Worm (Caenorhabditis elegans) whole organism, L4 larva: ENCODE measurements around the gene bre-1.

Experiments used
- D1046.2 ChIP-seq: fragments of 200-800 bp; sonication (Bioruptor generic); IDR thresholded peaks from 2 replicates; pipeline ENCODE4 v1.3.6; 2022; ENCODE audit warnings: missing genetic modification characterization, missing compliant biosample characterization
- F10B5.3 ChIP-seq: sonication (generic microtip); optimal IDR thresholded peaks from 2 replicates; lab custom pipeline; 2016; ENCODE audit warnings: mild to moderate bottlenecking, missing genetic modification characterization, missing compliant biosample characterization
- F49E8.2 ChIP-seq: sonication (generic microtip); optimal IDR thresholded peaks from 2 replicates; lab custom pipeline; 2016; ENCODE audit warnings: missing compliant biosample characterization, mild to moderate bottlenecking, missing genetic modification characterization, borderline replicate concordance
- T20F7.1 ChIP-seq: fragments of 200-800 bp; sonication (Bioruptor generic); optimal IDR thresholded peaks from 2 replicates; lab custom pipeline; 2018; ENCODE audit warnings: mild to moderate bottlenecking, missing genetic modification characterization, missing compliant biosample characterization
- Y48G9A.11 ChIP-seq: fragments of 200-800 bp; sonication (Bioruptor generic); IDR thresholded peaks from 2 replicates; pipeline ENCODE4 v1.3.6; 2022; ENCODE audit warnings: missing genetic modification reagents, missing genetic modification characterization, missing compliant biosample characterization
- Y75B8A.6 ChIP-seq: fragments of 200-800 bp; sonication (Bioruptor generic); IDR thresholded peaks from 2 replicates; pipeline ENCODE4 v1.3.6; 2022; ENCODE audit warnings: missing genetic modification reagents, missing genetic modification characterization, missing compliant biosample characterization
- ZK337.2 ChIP-seq: fragments of 200-800 bp; sonication (Bioruptor generic); IDR thresholded peaks from 2 replicates; pipeline ENCODE4 v1.3.6; 2022; ENCODE audit warnings: missing genetic modification reagents, missing genetic modification characterization, missing compliant biosample characterization
- aha-1 ChIP-seq: fragments of 150-350 bp; peaks from one replicate; lab custom pipeline; 2014; ENCODE audit warnings: missing biosample characterization, missing genetic modification characterization
- attf-4 ChIP-seq: sonication (generic microtip); optimal IDR thresholded peaks from 3 replicates; lab custom pipeline; 2017; ENCODE audit warnings: missing biosample characterization, missing genetic modification characterization
- ceh-44 ChIP-seq: fragments of 200-800 bp; sonication (Bioruptor generic); IDR thresholded peaks from 2 replicates; pipeline ENCODE4 v1.3.6; 2022; ENCODE audit warnings: missing genetic modification reagents, missing genetic modification characterization, missing compliant biosample characterization
- ceh-62 ChIP-seq: sonication (generic microtip); optimal IDR thresholded peaks from 2 replicates; lab custom pipeline; 2017; ENCODE audit warnings: missing biosample characterization, missing genetic modification characterization
- cey-2 ChIP-seq: sonication (generic microtip); optimal IDR thresholded peaks from 3 replicates; lab custom pipeline; 2017; ENCODE audit warnings: missing genetic modification characterization, mild to moderate bottlenecking, missing compliant biosample characterization, antibody characterized with exemption, borderline replicate concordance; ENCODE audit not compliant: insufficient read depth
- daf-16 ChIP-seq, 3 experiments: sonication (generic microtip); optimal IDR thresholded peaks; 2 replicates each; lab custom pipeline; 2016 to 2017; ENCODE audit warnings: missing genetic modification characterization in 3 of 3, missing genetic modification reagents in 3 of 3, mild to moderate bottlenecking in 2 of 3, missing compliant biosample characterization in 2 of 3, missing biosample characterization in 1 of 3, moderate library complexity in 1 of 3
- dmd-8 ChIP-seq: fragments of 200-800 bp; sonication (Bioruptor generic); IDR thresholded peaks from 2 replicates; pipeline ENCODE4 v1.3.6; 2022; ENCODE audit warnings: missing genetic modification characterization, missing compliant biosample characterization
- dmd-9 ChIP-seq: fragments of 200-800 bp; sonication (Bioruptor generic); IDR thresholded peaks from 2 replicates; pipeline ENCODE4 v1.3.6; 2022; ENCODE audit warnings: missing genetic modification reagents, missing genetic modification characterization, missing compliant biosample characterization
- duxl-1 ChIP-seq: sonication (generic microtip); optimal IDR thresholded peaks from 2 replicates; lab custom pipeline; 2016; ENCODE audit warnings: mild to moderate bottlenecking, missing genetic modification characterization, moderate library complexity, missing compliant biosample characterization; ENCODE audit not compliant: poor library complexity
- dve-1 ChIP-seq: sonication (generic microtip); optimal IDR thresholded peaks from 2 replicates; lab custom pipeline; 2017; ENCODE audit warnings: antibody characterized with exemption, mild to moderate bottlenecking, missing genetic modification characterization, missing compliant biosample characterization; ENCODE audit not compliant: insufficient read depth
- egl-27 ChIP-seq: sonication (generic microtip); optimal IDR thresholded peaks from 3 replicates; lab custom pipeline; 2017; ENCODE audit warnings: missing biosample characterization, missing genetic modification reagents, missing genetic modification characterization
- fkh-10 ChIP-seq: fragments of 150-350 bp; optimal IDR thresholded peaks from 2 replicates; lab custom pipeline; 2014; ENCODE audit warnings: missing biosample characterization, missing genetic modification reagents, missing genetic modification characterization
- gei-8 ChIP-seq: fragments of 200-800 bp; sonication (Bioruptor generic); optimal IDR thresholded peaks from 2 replicates; lab custom pipeline; 2018; ENCODE audit warnings: mild to moderate bottlenecking, missing genetic modification characterization, missing compliant biosample characterization
- hlh-11 ChIP-seq: fragments of 200-800 bp; sonication (Bioruptor generic); optimal IDR thresholded peaks from 2 replicates; lab custom pipeline; 2018; ENCODE audit warnings: mild to moderate bottlenecking, missing genetic modification characterization, missing compliant biosample characterization
- hlh-30 ChIP-seq: sonication (generic microtip); optimal IDR thresholded peaks from 2 replicates; lab custom pipeline; 2017; ENCODE audit warnings: antibody characterized with exemption, mild to moderate bottlenecking, missing genetic modification characterization, missing compliant biosample characterization; ENCODE audit not compliant: insufficient read depth
- hmg-1.1 ChIP-seq: fragments of 200-800 bp; sonication (Bioruptor generic); IDR thresholded peaks from 2 replicates; pipeline ENCODE4 v1.3.6; 2022; ENCODE audit warnings: missing genetic modification reagents, missing genetic modification characterization, missing compliant biosample characterization
- lim-7 ChIP-seq: fragments of 200-800 bp; sonication (Bioruptor generic); IDR thresholded peaks from 2 replicates; pipeline ENCODE4 v1.3.6; 2022; ENCODE audit warnings: missing genetic modification characterization, missing compliant biosample characterization
- lin-1 ChIP-seq: fragments of 200-800 bp; sonication (Bioruptor generic); IDR thresholded peaks from 2 replicates; pipeline ENCODE4 v1.3.6; 2022; ENCODE audit warnings: missing genetic modification reagents, missing genetic modification characterization, missing compliant biosample characterization
- lin-13 ChIP-seq: fragments of 150-350 bp; optimal IDR thresholded peaks from 2 replicates; lab custom pipeline; 2014; ENCODE audit warnings: missing biosample characterization, missing genetic modification reagents, missing genetic modification characterization
- lin-38 ChIP-seq: fragments of 200-800 bp; sonication (Bioruptor generic); IDR thresholded peaks from 2 replicates; pipeline ENCODE4 v1.3.6; 2022; ENCODE audit warnings: missing genetic modification reagents, missing genetic modification characterization, missing compliant biosample characterization
- lin-39 ChIP-seq: fragments of 150-350 bp; optimal IDR thresholded peaks from 2 replicates; lab custom pipeline; 2014; ENCODE audit warnings: missing biosample characterization, missing genetic modification reagents, missing genetic modification characterization
- lir-3 ChIP-seq: sonication (generic microtip); optimal IDR thresholded peaks from 2 replicates; lab custom pipeline; 2016; ENCODE audit warnings: mild to moderate bottlenecking, missing genetic modification characterization, missing compliant biosample characterization
- lsy-2 ChIP-seq, 2 experiments: fragments of 150-350 bp in 1 of 2; sonication (generic microtip) in 1 of 2; optimal IDR thresholded peaks; 2 replicates each; lab custom pipeline; 2014 to 2017; ENCODE audit warnings: missing biosample characterization in 2 of 2, missing genetic modification characterization in 2 of 2
- madf-9 ChIP-seq: fragments of 200-800 bp; sonication (Bioruptor generic); conservative IDR thresholded peaks from 2 replicates; pipeline ENCODE4 v1.3.6; 2022; ENCODE audit warnings: missing genetic modification reagents, missing genetic modification characterization, missing compliant biosample characterization
- mxl-2 ChIP-seq: fragments of 200-800 bp; sonication (Bioruptor generic); conservative IDR thresholded peaks from 2 replicates; pipeline ENCODE4 v1.3.6; 2022; ENCODE audit warnings: missing genetic modification reagents, missing genetic modification characterization, missing compliant biosample characterization
- nhr-10 ChIP-seq: fragments of 150-350 bp; optimal IDR thresholded peaks from 2 replicates; lab custom pipeline; 2014; ENCODE audit warnings: missing biosample characterization, missing genetic modification characterization
- nhr-111 ChIP-seq: fragments of 200-800 bp; sonication (Bioruptor generic); optimal IDR thresholded peaks from 2 replicates; lab custom pipeline; 2018; ENCODE audit warnings: mild to moderate bottlenecking, missing genetic modification characterization, missing compliant biosample characterization
- nhr-237 ChIP-seq: sonication (generic microtip); optimal IDR thresholded peaks from 2 replicates; lab custom pipeline; 2017; ENCODE audit warnings: missing biosample characterization, missing genetic modification characterization
- nhr-48 ChIP-seq: sonication (generic microtip); optimal IDR thresholded peaks from 2 replicates; lab custom pipeline; 2016; ENCODE audit warnings: mild to moderate bottlenecking, missing genetic modification characterization, missing compliant biosample characterization
- nhr-6 ChIP-seq: fragments of 150-350 bp; optimal IDR thresholded peaks from 2 replicates; lab custom pipeline; 2014; ENCODE audit warnings: missing biosample characterization, missing genetic modification characterization
- nhr-77 ChIP-seq: fragments of 150-350 bp; optimal IDR thresholded peaks from 2 replicates; lab custom pipeline; 2014; ENCODE audit warnings: missing biosample characterization, missing genetic modification characterization
- pqm-1 ChIP-seq: sonication (generic microtip); optimal IDR thresholded peaks from 2 replicates; lab custom pipeline; 2017; ENCODE audit warnings: missing biosample characterization, missing genetic modification characterization
- saeg-2 ChIP-seq: fragments of 200-800 bp; sonication (Bioruptor generic); IDR thresholded peaks from 2 replicates; pipeline ENCODE4 v1.3.6; 2022; ENCODE audit warnings: missing genetic modification reagents, missing genetic modification characterization, missing compliant biosample characterization
- sdz-12 ChIP-seq: fragments of 200-800 bp; sonication (Bioruptor generic); optimal IDR thresholded peaks from 2 replicates; lab custom pipeline; 2018; ENCODE audit warnings: mild to moderate bottlenecking, missing genetic modification characterization, missing compliant biosample characterization
- skn-1 ChIP-seq: fragments of 150-350 bp; optimal IDR thresholded peaks from 2 replicates; lab custom pipeline; 2014; ENCODE audit warnings: missing biosample characterization, missing genetic modification characterization
- snpc-4 ChIP-seq: fragments of 150-350 bp; optimal IDR thresholded peaks from 2 replicates; lab custom pipeline; 2014; ENCODE audit warnings: missing biosample characterization, missing genetic modification characterization
- unc-39 ChIP-seq: sonication (generic microtip); optimal IDR thresholded peaks from 2 replicates; lab custom pipeline; 2017; ENCODE audit warnings: missing biosample characterization, missing genetic modification characterization
- unc-62 ChIP-seq, 3 experiments: fragments of 150-350 bp in 1 of 3; sonication (generic microtip); optimal IDR thresholded peaks in 2 of 3; peaks in 1 of 3; 1 replicate in 1 of 3; 2 replicates in 2 of 3; lab custom pipeline; 2014 to 2017; ENCODE audit warnings: missing biosample characterization in 3 of 3, missing genetic modification characterization in 3 of 3, missing genetic modification reagents in 3 of 3, missing genotype in 1 of 3
- zfp-3 ChIP-seq: fragments of 200-800 bp; sonication (Bioruptor generic); conservative IDR thresholded peaks from 2 replicates; pipeline ENCODE4 v1.3.6; 2022; ENCODE audit warnings: missing genetic modification reagents, missing genetic modification characterization, missing compliant biosample characterization
- zip-2 ChIP-seq: fragments of 150-350 bp; optimal IDR thresholded peaks from 2 replicates; lab custom pipeline; 2014; ENCODE audit warnings: missing biosample characterization, missing genetic modification characterization

bre-1 gene

ce11 chrIV:8949078-8950039 is 37.7 kb upstream of the bre-1 start (continued):
- TF ChIP-seq T20F7.1 (GFP tag; lab: Kevin White, UChicago) (peak; percentile 60), lin-38 (GFP tag; lab: Robert Waterston, UW) (no peak), lin-13 (GFP tag; lab: Kevin White, UChicago) (peak; percentile 39), nhr-111 (GFP tag; lab: Kevin White, UChicago) (no peak), skn-1 (no peak), saeg-2 (GFP tag; lab: Robert Waterston, UW) (no peak), aha-1 (tag; lab: Kevin White, UChicago) (no peak), madf-9 (GFP tag; lab: Robert Waterston, UW) (0 out of 2 replicates have a peak, but pooled peaks have one; percentile 24), hlh-11 (tag; lab: Kevin White, UChicago) (peak; percentile 95), fkh-10 (GFP tag; lab: Kevin White, UChicago) (no peak), zip-2 (tag; lab: Kevin White, UChicago) (no peak), hlh-30 (tag; lab: Kevin White, UChicago) (peak; percentile 97), attf-4 (tag; lab: Kevin White, UChicago) (no peak), nhr-237 (tag; lab: Kevin White, UChicago) (no peak), lim-7 (no peak), daf-16 (GFP tag; optimal IDR thresholded peaks at IDR 0.05; lab: Kevin White, UChicago) (no peak), daf-16 (tag; optimal IDR thresholded peaks at IDR 0.05; lab: Kevin White, UChicago) (no peak), D1046.2 (no peak), nhr-77 (tag; lab: Kevin White, UChicago) (peak; percentile 59), hmg-1.1 (GFP tag; lab: Robert Waterston, UW) (peak; percentile 45; the same call in 1 of the 2 replicates), snpc-4 (no peak), Y75B8A.6 (no peak), dmd-8 (GFP tag; lab: Robert Waterston, UW) (no peak), lin-1 (GFP tag; lab: Robert Waterston, UW) (no peak), lin-39 (tag; lab: Kevin White, UChicago) (no peak), ceh-62 (tag; lab: Kevin White, UChicago) (no peak), nhr-48 (tag; lab: Kevin White, UChicago) (peak; percentile 73), lsy-2 (tag; optimal IDR thresholded peaks at IDR 0.05; lab: Kevin White, UChicago) (peak in 1 of 2 experiments; percentile 82), unc-39 (tag; lab: Kevin White, UChicago) (no peak), dve-1 (peak; percentile 87), mxl-2 (GFP tag; lab: Robert Waterston, UW) (peak; percentile 73; the same call in 1 of the 2 replicates), Y48G9A.11 (GFP tag; lab: Robert Waterston, UW) (no peak), ceh-44 (no peak), F10B5.3 (no peak), ZK337.2 (no peak), lir-3 (tag; lab: Kevin White, UChicago) (no peak), cey-2 (peak; percentile 91), dmd-9 (no peak)

- no peak for TF ChIP-seq sdz-12 (GFP tag; lab: Kevin White, UChicago)
- TF ChIP-seq hlh-11 (tag; lab: Kevin White, UChicago): peak; percentile 41
- no peak for TF ChIP-seq gei-8
- no peak for TF ChIP-seq egl-27
- no peak for TF ChIP-seq Y75B8A.6
- no peak for TF ChIP-seq ZK337.2
- no peak for TF ChIP-seq pqm-1 (tag; lab: Kevin White, UChicago)
- no peak for TF ChIP-seq nhr-6 (tag; lab: Kevin White, UChicago)
- peak in 1 of 2 experiments; percentile 76 for TF ChIP-seq unc-62 (GFP tag; optimal IDR thresholded peaks at IDR 0.05 in 1 of 2; lab: Kevin White, UChicago)
- no peak for TF ChIP-seq unc-62 (tag; optimal IDR thresholded peaks at IDR 0.05; lab: Kevin White, UChicago)
- TF ChIP-seq duxl-1 (tag; lab: Kevin White, UChicago): no peak
- no peak for TF ChIP-seq zfp-3 (GFP tag; lab: Robert Waterston, UW)
- no peak for TF ChIP-seq daf-16 (GFP tag; optimal IDR thresholded peaks at IDR 0.05; lab: Kevin White, UChicago)
- TF ChIP-seq daf-16 (tag; optimal IDR thresholded peaks at IDR 0.05; lab: Kevin White, UChicago): peak; percentile 15
- TF ChIP-seq nhr-10 (tag; lab: Kevin White, UChicago): no peak
- peak; percentile 83 for TF ChIP-seq dve-1
- no peak for TF ChIP-seq nhr-237 (tag; lab: Kevin White, UChicago)
- no peak for TF ChIP-seq F49E8.2 (tag; lab: Kevin White, UChicago)
These were observed 35.0 kb upstream of the bre-1 start for ce11 chrIV:8951953-8952567.
